Worm (Caenorhabditis elegans) whole organism, L3 larva: ENCODE data around the gene stdh-2.

Source experiments
- ama-1 ChIP-seq: fragments of 150-350 bp; optimal IDR thresholded peaks from 2 replicates; lab custom pipeline; 2018
- fkh-10 ChIP-seq: sonication (generic microtip); optimal IDR thresholded peaks from 2 replicates; lab custom pipeline; 2017; ENCODE audit warnings: missing biosample characterization, missing genetic modification reagents, missing genetic modification characterization
- jun-1 ChIP-seq: fragments of 150-350 bp; optimal IDR thresholded peaks from 2 replicates; lab custom pipeline; 2014; ENCODE audit warnings: missing biosample characterization, missing genetic modification reagents, missing genetic modification characterization
- lin-39 ChIP-seq: fragments of 150-350 bp; optimal IDR thresholded peaks from 2 replicates; lab custom pipeline; 2018; ENCODE audit warnings: missing biosample characterization, missing genetic modification reagents, missing genetic modification characterization
- nhr-28 ChIP-seq: fragments of 150-350 bp; optimal IDR thresholded peaks from 2 replicates; lab custom pipeline; 2014; ENCODE audit warnings: missing biosample characterization, missing genetic modification characterization
- snpc-4 ChIP-seq: fragments of 150-350 bp; optimal IDR thresholded peaks from 2 replicates; lab custom pipeline; 2014; ENCODE audit warnings: missing biosample characterization, missing genetic modification characterization
- unc-39 ChIP-seq: sonication (generic microtip); optimal IDR thresholded peaks from 4 replicates; lab custom pipeline; 2017; ENCODE audit warnings: missing biosample characterization, missing genetic modification characterization
- zag-1 ChIP-seq: fragments of 150-350 bp; optimal IDR thresholded peaks from 2 replicates; lab custom pipeline; 2014; ENCODE audit warnings: missing biosample characterization, missing genetic modification characterization
- ztf-4 ChIP-seq: fragments of 150-350 bp; optimal IDR thresholded peaks from 2 replicates; lab custom pipeline; 2014; ENCODE audit warnings: missing biosample characterization, missing genetic modification characterization

DNA sequence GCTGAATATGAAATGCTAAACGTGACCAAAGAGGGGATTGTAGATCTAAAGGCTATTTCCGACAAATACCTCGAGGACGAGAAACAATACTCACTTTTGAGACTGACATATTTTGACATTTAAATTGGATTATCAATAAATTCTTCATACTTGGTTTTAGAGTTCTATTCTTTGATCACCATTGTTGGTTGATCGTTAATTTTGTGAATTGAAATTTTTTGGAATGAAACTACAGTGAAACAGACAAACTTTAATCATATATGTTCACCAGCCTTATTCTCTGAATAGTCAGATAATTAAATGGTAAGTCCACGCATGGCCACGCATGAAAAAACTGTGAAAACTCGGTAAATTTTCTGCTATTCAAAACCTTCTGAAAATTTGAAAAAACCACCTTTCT, 21.5 kb upstream of the stdh-2 start, which contains the start of gene F11A5.18:
- TF ChIP-seq nhr-28 (no peak), ama-1 (lab: Kevin White, UChicago) (no peak), unc-39 (tag; lab: Kevin White, UChicago) (no peak), snpc-4 (no peak), zag-1 (tag; lab: Kevin White, UChicago) (no peak), ztf-4 (tag; lab: Kevin White, UChicago) (no peak), fkh-10 (GFP tag; lab: Kevin White, UChicago) (no peak), jun-1 (tag; lab: Kevin White, UChicago) (no peak), lin-39 (tag; lab: Kevin White, UChicago) (no peak)
